Worm (Caenorhabditis elegans): ENCODE results near the gene EEED8.15.
A peak's percentile ranks its signal among the peaks of the same experiment; 100 is the strongest.

The EEED8.15 gene

DNA sequence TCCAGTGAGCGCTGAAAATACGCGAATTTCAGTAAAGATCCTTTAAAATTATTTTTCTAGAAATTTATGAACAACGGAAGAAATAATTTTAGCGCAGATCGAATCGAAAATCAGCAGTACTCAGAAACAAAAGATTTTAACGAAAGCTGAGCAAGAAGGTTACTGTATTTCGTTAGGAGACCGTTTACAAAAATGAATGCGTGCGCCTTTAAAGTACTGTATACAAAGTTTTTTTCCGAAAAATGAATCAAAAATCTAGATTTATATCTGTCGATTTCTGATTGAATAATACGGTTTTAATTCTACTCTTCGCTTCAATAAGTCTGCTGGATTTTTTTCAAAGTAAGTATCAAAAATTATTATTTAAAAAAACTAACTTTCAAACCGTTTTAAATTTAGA is 5.0 kb upstream of the EEED8.15 start, which contains the start of the genes EEED8.14 and EEED8.3:
Gene EEED8.14, minus strand, starts transcription at position 13 of the 400 bp plus-strand sequence.
Gene EEED8.3, plus strand, starts transcription at position 237 of the 400 bp plus-strand sequence.
- TF ChIP-seq rbr-2 (tag; optimal IDR thresholded peaks at IDR 0.05) (no peak), F10B5.3 (tag; optimal IDR thresholded peaks at IDR 0.05) (no peak), tag-97 (GFP tag; IDR thresholded peaks at IDR 0.05) (no peak), nhr-6 (tag; optimal IDR thresholded peaks at IDR 0.05) (no peak), nhr-48 (tag; optimal IDR thresholded peaks at IDR 0.05) (no peak), snpc-1.2 (GFP tag; IDR thresholded peaks at IDR 0.05) (no peak), ceh-44 (GFP tag; IDR thresholded peaks at IDR 0.05) (no peak), php-3 (GFP tag; IDR thresholded peaks at IDR 0.05) (no peak), mep-1 (tag; optimal IDR thresholded peaks at IDR 0.05) (no peak), daf-16 (GFP tag; optimal IDR thresholded peaks at IDR 0.05) (no peak), daf-16 (tag; optimal IDR thresholded peaks at IDR 0.05) (no peak), snpc-4 (tag; optimal IDR thresholded peaks at IDR 0.05) (no peak), skn-1 (tag; optimal IDR thresholded peaks at IDR 0.05) (no peak), T20F7.1 (GFP tag; optimal IDR thresholded peaks at IDR 0.05) (no peak), daf-8 (GFP tag; IDR thresholded peaks at IDR 0.05) (no peak), lin-15B (tag; optimal IDR thresholded peaks at IDR 0.05) (no peak), aly-2 (tag; optimal IDR thresholded peaks at IDR 0.05) (no peak)

DNA sequence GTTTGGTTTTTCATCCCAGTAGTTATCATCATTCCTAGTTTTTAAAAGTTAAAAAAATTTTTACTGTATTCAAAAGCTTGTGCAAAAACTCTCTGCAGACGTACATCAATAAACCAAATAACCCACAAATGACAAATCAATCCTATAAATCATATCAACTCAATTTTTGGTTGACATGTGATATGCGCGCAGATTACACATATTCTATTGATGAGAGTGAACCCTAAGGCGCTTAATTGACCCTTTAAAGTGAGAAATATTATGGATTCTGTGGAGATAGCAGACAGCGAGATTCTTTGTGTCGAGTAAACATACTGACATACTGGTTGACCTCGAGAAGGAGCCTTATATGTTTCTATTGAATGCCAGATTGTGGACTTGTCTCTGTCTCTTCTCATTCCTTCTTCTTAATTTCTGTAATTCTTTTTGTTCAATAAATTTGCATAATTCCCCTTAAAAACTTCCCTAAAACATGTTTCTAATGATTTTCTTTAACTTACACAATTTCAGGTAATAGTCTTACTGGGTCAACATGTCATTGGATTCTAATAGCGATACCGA is 2.7 kb upstream of the EEED8.15 start, which contains the start of gene EEED8.2:
Gene EEED8.2, plus strand, starts transcription at position 511 of the 561 bp plus-strand sequence.
- TF ChIP-seq unc-62 (GFP tag; optimal IDR thresholded peaks at IDR 0.05 in 1 of 2) = peak in 1 of 2 experiments; percentile 90
- no peak for TF ChIP-seq unc-62 (tag; optimal IDR thresholded peaks at IDR 0.05)
- TF ChIP-seq daf-16 (GFP tag; optimal IDR thresholded peaks at IDR 0.05) = no peak
- TF ChIP-seq daf-16 (tag; optimal IDR thresholded peaks at IDR 0.05) = no peak

DNA sequence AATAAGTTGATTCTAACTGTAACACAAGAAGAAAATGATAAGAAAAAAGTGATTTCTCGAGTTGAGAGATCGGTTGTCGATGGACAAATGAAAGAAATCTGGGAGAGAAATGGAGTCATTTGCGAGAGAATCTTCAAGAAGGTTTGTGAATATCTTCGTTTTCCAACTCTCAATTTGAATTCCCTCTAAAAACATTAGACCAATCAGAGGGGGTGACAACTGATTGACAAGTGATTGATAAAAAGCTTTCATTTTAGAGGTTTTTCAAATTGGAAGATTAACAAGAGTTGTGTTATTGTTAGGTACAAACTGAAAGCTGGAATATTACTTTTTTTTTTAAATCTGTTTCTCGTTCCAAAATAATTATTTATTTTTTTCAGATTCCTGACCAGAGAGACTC is 1.1 kb upstream of the EEED8.15 start:
- TF ChIP-seq spr-1 (tag; optimal IDR thresholded peaks at IDR 0.05) (no peak), jun-1 (tag; optimal IDR thresholded peaks at IDR 0.05) (no peak), hif-1 (tag; optimal IDR thresholded peaks at IDR 0.05) (no peak), gei-8 (GFP tag; optimal IDR thresholded peaks at IDR 0.05) (no peak), unc-130 (GFP tag; optimal IDR thresholded peaks at IDR 0.05) (no peak), nhr-77 (tag; optimal IDR thresholded peaks at IDR 0.05) (no peak), snpc-1.2 (GFP tag; IDR thresholded peaks at IDR 0.05) (no peak), ceh-44 (GFP tag; IDR thresholded peaks at IDR 0.05) (no peak)

DNA sequence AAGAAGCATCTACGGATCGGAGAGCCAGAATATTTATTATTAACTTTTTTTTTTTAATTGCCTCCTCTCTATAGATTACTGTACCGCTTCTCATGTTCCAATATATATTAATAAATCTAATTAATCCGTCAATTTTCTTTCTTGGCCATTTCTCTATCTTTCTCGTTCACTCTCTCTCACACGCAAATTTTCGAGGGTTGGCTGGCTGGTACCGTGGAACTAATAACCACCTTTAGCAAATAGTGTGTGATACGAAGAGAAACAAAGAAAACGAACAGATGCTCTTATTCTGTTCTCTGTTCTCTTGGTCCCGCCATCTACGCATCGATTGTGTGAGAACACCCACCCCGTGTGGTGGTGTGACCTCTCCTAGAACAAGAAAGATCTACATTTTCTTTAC is 712 bp upstream of the EEED8.15 start:
- TF ChIP-seq Y48G9A.11 (GFP tag; IDR thresholded peaks at IDR 0.05) (no peak), rbr-2 (tag; optimal IDR thresholded peaks at IDR 0.05) (no peak), unc-130 (GFP tag; optimal IDR thresholded peaks at IDR 0.05) (no peak), dmd-6 (GFP tag; IDR thresholded peaks at IDR 0.05) (no peak), ctbp-1 (GFP tag; IDR thresholded peaks at IDR 0.05) (no peak), arid-1 (GFP tag; conservative IDR thresholded peaks at IDR 0.05) (no peak), zip-2 (tag; optimal IDR thresholded peaks at IDR 0.05) (no peak), mdt-29 (GFP tag; IDR thresholded peaks at IDR 0.05) (no peak), nhr-48 (tag; optimal IDR thresholded peaks at IDR 0.05) (no peak), vab-7 (GFP tag; IDR thresholded peaks at IDR 0.05) (no peak), nhr-237 (tag; optimal IDR thresholded peaks at IDR 0.05) (no peak), gei-8 (GFP tag; optimal IDR thresholded peaks at IDR 0.05) (no peak), ztf-11 (tag; optimal IDR thresholded peaks at IDR 0.05) (no peak), nhr-10 (tag; optimal IDR thresholded peaks at IDR 0.05) (no peak), lin-38 (GFP tag; IDR thresholded peaks at IDR 0.05) (no peak)

All from whole organism, L4 larva.